Worm (Caenorhabditis elegans): ENCODE measurements around the gene Y75B12B.1.

Gene Y75B12B.1

ce11 chrV:15184097-15185040, at the start of gene Y75B12B.1:
Gene Y75B12B.1, plus strand, starts transcription at chrV:15184699.
- peak; percentile 52 for TF ChIP-seq W03F9.2 (tag; optimal IDR thresholded peaks at IDR 0.05)
- TF ChIP-seq him-1 (tag; optimal IDR thresholded peaks at IDR 0.05) = no peak

- peak; percentile 65 for TF ChIP-seq W03F9.2 (tag; optimal IDR thresholded peaks at IDR 0.05)
- TF ChIP-seq dao-5 (tag; optimal IDR thresholded peaks at IDR 0.05) = no peak
Observed at ce11 chrV:15136772-15137171, 47.7 kb upstream of the Y75B12B.1 start, which contains the start of gene aipl-1. Gene aipl-1, minus strand, starts transcription at chrV:15136801.

ce11 chrV:15139811-15140210, 44.7 kb upstream of the Y75B12B.1 start:
- no peak for TF ChIP-seq W03F9.2 (tag; optimal IDR thresholded peaks at IDR 0.05)
- TF ChIP-seq dao-5 (tag; optimal IDR thresholded peaks at IDR 0.05) = no peak
- no peak for TF ChIP-seq him-1 (tag; optimal IDR thresholded peaks at IDR 0.05)

ce11 chrV:15140247-15140646, 44.3 kb upstream of the Y75B12B.1 start, which contains the start of gene K08F9.3:
Gene K08F9.3, plus strand, starts transcription at chrV:15140547.
- TF ChIP-seq dao-5 (tag; optimal IDR thresholded peaks at IDR 0.05) (no peak), W03F9.2 (tag; optimal IDR thresholded peaks at IDR 0.05) (no peak), him-1 (tag; optimal IDR thresholded peaks at IDR 0.05) (no peak)

- TF ChIP-seq him-1 (tag; optimal IDR thresholded peaks at IDR 0.05) (no peak), W03F9.2 (tag; optimal IDR thresholded peaks at IDR 0.05) (no peak), dao-5 (tag; optimal IDR thresholded peaks at IDR 0.05) (no peak)
Observed at ce11 chrV:15143285-15143684, 41.2 kb upstream of the Y75B12B.1 start, which contains the start of gene K08F9.1. Gene K08F9.1, minus strand, starts transcription at chrV:15143385.

ce11 chrV:15143798-15144197, 40.7 kb upstream of the Y75B12B.1 start, which contains the start of gene K08F9.4:
Gene K08F9.4, plus strand, starts transcription at chrV:15144019.
- TF ChIP-seq dao-5 (tag; optimal IDR thresholded peaks at IDR 0.05) = no peak
- peak; percentile 64 for TF ChIP-seq W03F9.2 (tag; optimal IDR thresholded peaks at IDR 0.05)
- TF ChIP-seq him-1 (tag; optimal IDR thresholded peaks at IDR 0.05) = no peak

- TF ChIP-seq him-1 (tag; optimal IDR thresholded peaks at IDR 0.05) = no peak
- TF ChIP-seq dao-5 (tag; optimal IDR thresholded peaks at IDR 0.05) = no peak
- TF ChIP-seq W03F9.2 (tag; optimal IDR thresholded peaks at IDR 0.05) = no peak
Observed at ce11 chrV:15147776-15148175, 36.7 kb upstream of the Y75B12B.1 start, which contains the start of gene T09F5.20. Gene T09F5.20, minus strand, starts transcription at chrV:15147876.

ce11 chrV:15148800-15149199, 35.7 kb upstream of the Y75B12B.1 start, which contains the start of gene T09F5.1:
Gene T09F5.1, plus strand, starts transcription at chrV:15149100.
- no peak for TF ChIP-seq W03F9.2 (tag; optimal IDR thresholded peaks at IDR 0.05)
- no peak for TF ChIP-seq him-1 (tag; optimal IDR thresholded peaks at IDR 0.05)
- TF ChIP-seq dao-5 (tag; optimal IDR thresholded peaks at IDR 0.05) = no peak

- TF ChIP-seq W03F9.2 (tag; optimal IDR thresholded peaks at IDR 0.05) (no peak), dao-5 (tag; optimal IDR thresholded peaks at IDR 0.05) (no peak), him-1 (tag; optimal IDR thresholded peaks at IDR 0.05) (no peak)
Observed at ce11 chrV:15150176-15150575, 34.3 kb upstream of the Y75B12B.1 start.

ce11 chrV:15150661-15151060, 33.8 kb upstream of the Y75B12B.1 start, which contains the start of gene T09F5.2:
Gene T09F5.2, plus strand, starts transcription at chrV:15150961.
- TF ChIP-seq dao-5 (tag; optimal IDR thresholded peaks at IDR 0.05) = no peak

- TF ChIP-seq W03F9.2 (tag; optimal IDR thresholded peaks at IDR 0.05) (no peak), dao-5 (tag; optimal IDR thresholded peaks at IDR 0.05) (no peak), him-1 (tag; optimal IDR thresholded peaks at IDR 0.05) (no peak)
Observed at ce11 chrV:15152010-15152409, 32.5 kb upstream of the Y75B12B.1 start.

- TF ChIP-seq dao-5 (tag; optimal IDR thresholded peaks at IDR 0.05) (no peak), W03F9.2 (tag; optimal IDR thresholded peaks at IDR 0.05) (no peak)
Observed at ce11 chrV:15153277-15153676, 31.2 kb upstream of the Y75B12B.1 start, which contains the start of gene srh-55. Gene srh-55, plus strand, starts transcription at chrV:15153577.

ce11 chrV:15156504-15156903, 28.0 kb upstream of the Y75B12B.1 start:
- TF ChIP-seq dao-5 (tag; optimal IDR thresholded peaks at IDR 0.05) = no peak
- TF ChIP-seq W03F9.2 (tag; optimal IDR thresholded peaks at IDR 0.05) = no peak
- no peak for TF ChIP-seq him-1 (tag; optimal IDR thresholded peaks at IDR 0.05)

- TF ChIP-seq W03F9.2 (tag; optimal IDR thresholded peaks at IDR 0.05) (no peak), him-1 (tag; optimal IDR thresholded peaks at IDR 0.05) (no peak), dao-5 (tag; optimal IDR thresholded peaks at IDR 0.05) (no peak)
Observed at ce11 chrV:15158691-15159090, 25.8 kb upstream of the Y75B12B.1 start, which contains the start of gene str-45. Gene str-45, plus strand, starts transcription at chrV:15158991.

Measured in whole organism, L4/young adult.